Fruit fly (Drosophila melanogaster): ENCODE measurements around the gene 5PtaseI.

5PtaseI gene

DNA sequence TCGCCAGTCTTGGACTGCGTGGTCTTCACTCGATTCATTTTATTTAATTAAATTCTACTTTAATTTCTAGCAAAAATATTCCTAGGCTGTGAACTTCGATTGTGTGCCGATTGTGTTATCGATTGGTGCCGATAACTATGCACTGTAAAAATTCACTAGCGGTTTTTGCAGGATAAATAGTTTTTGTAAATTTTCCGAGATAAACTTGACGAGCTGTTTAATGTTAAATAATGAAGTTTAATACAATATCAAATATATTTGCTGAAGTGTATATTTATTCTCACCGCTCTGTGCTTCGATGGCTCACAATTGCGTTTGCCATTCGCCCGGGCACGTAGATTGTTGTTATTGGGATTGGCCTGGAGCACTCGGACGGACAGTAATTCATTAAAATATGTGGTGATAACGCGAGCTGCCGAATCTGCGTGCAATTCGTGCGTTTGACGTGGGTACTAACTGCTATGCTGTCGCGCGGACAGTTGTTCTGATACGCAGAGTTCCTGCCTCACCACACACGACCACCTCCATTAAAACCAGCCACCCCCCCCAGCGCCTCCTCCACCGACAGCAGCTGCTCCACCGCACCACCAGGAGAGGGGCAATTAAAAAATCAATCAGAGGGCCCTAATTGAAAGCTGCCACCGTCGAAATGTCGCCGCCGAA is 19.9 kb downstream of the 5PtaseI start, which contains the start of the genes EMC6 and Hr96 (continued):
- TF ChIP-seq CG10267 (tag; optimal IDR thresholded peaks at IDR 0.05) = peak; percentile 88
- TF ChIP-seq CG6654 (GFP tag; optimal IDR thresholded peaks at IDR 0.05) = peak; percentile 72
- TF ChIP-seq salm (tag; optimal IDR thresholded peaks at IDR 0.05) = peak; percentile 84
- TF ChIP-seq jumu (GFP tag; optimal IDR thresholded peaks at IDR 0.05) = peak; percentile 89
- peak; percentile 84 for TF ChIP-seq twi (tag; optimal IDR thresholded peaks at IDR 0.05)
- peak; percentile 65; the same call in 1 of the 3 replicates for TF ChIP-seq Opbp (GFP tag; IDR thresholded peaks at IDR 0.05; ENCODE audit: partially characterized antibody)
- peak; percentile 88 for TF ChIP-seq eyg (GFP tag; optimal IDR thresholded peaks at IDR 0.05)
- TF ChIP-seq CG11093 (GFP tag; IDR thresholded peaks at IDR 0.05) = peak; percentile 75; the same call in 2 of the 3 replicates
- TF ChIP-seq Hr39 (optimal IDR thresholded peaks at IDR 0.05) = no peak
- peak; percentile 96 for TF ChIP-seq Chrac-16 (GFP tag; optimal IDR thresholded peaks at IDR 0.05)
- peak; percentile 79 for TF ChIP-seq CG30020 (tag; optimal IDR thresholded peaks at IDR 0.05)
- peak; percentile 82 for TF ChIP-seq CG9876 (GFP tag; optimal IDR thresholded peaks at IDR 0.05)
- peak; percentile 99 for TF ChIP-seq CG4617 (GFP tag; optimal IDR thresholded peaks at IDR 0.05; ENCODE audit: borderline replicate concordance)
- TF ChIP-seq pfk (GFP tag; optimal IDR thresholded peaks at IDR 0.05) = peak; percentile 29
- TF ChIP-seq CG12744 (GFP tag; optimal IDR thresholded peaks at IDR 0.05) = peak; percentile 94
- peak; percentile 73 for TF ChIP-seq CG15011 (GFP tag; optimal IDR thresholded peaks at IDR 0.05)
- TF ChIP-seq CG10209 (GFP tag; optimal IDR thresholded peaks at IDR 0.05) = peak; percentile 90
- peak; percentile 86 for TF ChIP-seq CG6813 (GFP tag; optimal IDR thresholded peaks at IDR 0.05)
- peak; percentile 93 for TF ChIP-seq CG16779 (GFP tag; IDR thresholded peaks at IDR 0.05)
- peak; percentile 98 for TF ChIP-seq lilli (GFP tag; optimal IDR thresholded peaks at IDR 0.05)
- TF ChIP-seq dysf (GFP tag; IDR thresholded peaks at IDR 0.05) = peak; percentile 93
- peak; percentile 67 for TF ChIP-seq Hey (tag; optimal IDR thresholded peaks at IDR 0.05)
- TF ChIP-seq CG4360 (GFP tag; IDR thresholded peaks at IDR 0.05) = peak; percentile 75
- peak; percentile 78 for TF ChIP-seq psq (GFP tag; optimal IDR thresholded peaks at IDR 0.05)
- TF ChIP-seq CG12942 (GFP tag; optimal IDR thresholded peaks at IDR 0.05) = peak; percentile 93
- TF ChIP-seq Jarid2 (GFP tag; optimal IDR thresholded peaks at IDR 0.05) = no peak
- peak; percentile 76 for TF ChIP-seq Ravus (GFP tag; IDR thresholded peaks at IDR 0.05)
- peak; percentile 82 for TF ChIP-seq emc (GFP tag; optimal IDR thresholded peaks at IDR 0.05)
- peak; percentile 94 for TF ChIP-seq Meics (GFP tag; optimal IDR thresholded peaks at IDR 0.05)
- TF ChIP-seq CG7928 (GFP tag; optimal IDR thresholded peaks at IDR 0.05) = peak; percentile 68
- TF ChIP-seq wor (GFP tag; IDR thresholded peaks at IDR 0.05) = peak; percentile 79
- peak; percentile 80 for TF ChIP-seq NC2α (GFP tag; optimal IDR thresholded peaks at IDR 0.05)
- peak; percentile 81 for TF ChIP-seq CG2875 (GFP tag; optimal IDR thresholded peaks at IDR 0.05)
- peak; percentile 39 for TF ChIP-seq Dp (GFP tag; optimal IDR thresholded peaks at IDR 0.05)
- peak; percentile 62; the same call in 2 of the 3 replicates for TF ChIP-seq jigr1 (GFP tag; IDR thresholded peaks at IDR 0.05)
- no peak for TF ChIP-seq CG17568 (GFP tag; optimal IDR thresholded peaks at IDR 0.05)
- TF ChIP-seq CG2202 (tag; optimal IDR thresholded peaks at IDR 0.05) = peak; percentile 80
- peak; percentile 91 for TF ChIP-seq CG18619 (GFP tag; optimal IDR thresholded peaks at IDR 0.05)
- TF ChIP-seq Med (GFP tag) = peak; percentile 99
- TF ChIP-seq yki (optimal IDR thresholded peaks at IDR 0.05) = no peak
- TF ChIP-seq CG17186 (GFP tag; optimal IDR thresholded peaks at IDR 0.05) = peak; percentile 87
- TF ChIP-seq CG12155 (GFP tag; optimal IDR thresholded peaks at IDR 0.05) = peak; percentile 93
- peak; percentile 93 for TF ChIP-seq CG10543 (GFP tag; optimal IDR thresholded peaks at IDR 0.05)
- TF ChIP-seq schlank (tag; optimal IDR thresholded peaks at IDR 0.05) = peak; percentile 87
- peak; percentile 75 for TF ChIP-seq Hmx (GFP tag; optimal IDR thresholded peaks at IDR 0.05)
- peak; percentile 80 for TF ChIP-seq stwl (tag; optimal IDR thresholded peaks at IDR 0.05)
- TF ChIP-seq bcd (GFP tag; optimal IDR thresholded peaks at IDR 0.05) = peak; percentile 94
- TF ChIP-seq CG18011 (GFP tag; optimal IDR thresholded peaks at IDR 0.05) = peak; percentile 83
- TF ChIP-seq tgo (GFP tag; IDR thresholded peaks at IDR 0.05) = peak; percentile 92
- peak; percentile 85 for TF ChIP-seq CG4404 (GFP tag; IDR thresholded peaks at IDR 0.05)
